Worm (Caenorhabditis elegans) whole organism, L4/young adult: Measurements from ENCODE around the gene T28A8.6.

Source experiments
- W03F9.2 ChIP-seq: fragments of 150-350 bp; optimal IDR thresholded peaks from 2 replicates; lab custom pipeline; 2014; ENCODE audit warnings: missing biosample characterization, missing genetic modification characterization
- him-1 ChIP-seq: sonication (generic microtip); optimal IDR thresholded peaks from 2 replicates; lab custom pipeline; 2016; ENCODE audit warnings: missing genotype, missing genetic modification reagents, missing genetic modification characterization, missing compliant biosample characterization

ce11 chrIII:13510753-13511152, 11.8 kb downstream of the T28A8.6 start:
- TF ChIP-seq him-1 (tag; lab: Kevin White, UChicago): no peak
- no peak for TF ChIP-seq W03F9.2 (tag; lab: Kevin White, UChicago)
